Worm (Caenorhabditis elegans): ENCODE results near the gene str-115.

DNA sequence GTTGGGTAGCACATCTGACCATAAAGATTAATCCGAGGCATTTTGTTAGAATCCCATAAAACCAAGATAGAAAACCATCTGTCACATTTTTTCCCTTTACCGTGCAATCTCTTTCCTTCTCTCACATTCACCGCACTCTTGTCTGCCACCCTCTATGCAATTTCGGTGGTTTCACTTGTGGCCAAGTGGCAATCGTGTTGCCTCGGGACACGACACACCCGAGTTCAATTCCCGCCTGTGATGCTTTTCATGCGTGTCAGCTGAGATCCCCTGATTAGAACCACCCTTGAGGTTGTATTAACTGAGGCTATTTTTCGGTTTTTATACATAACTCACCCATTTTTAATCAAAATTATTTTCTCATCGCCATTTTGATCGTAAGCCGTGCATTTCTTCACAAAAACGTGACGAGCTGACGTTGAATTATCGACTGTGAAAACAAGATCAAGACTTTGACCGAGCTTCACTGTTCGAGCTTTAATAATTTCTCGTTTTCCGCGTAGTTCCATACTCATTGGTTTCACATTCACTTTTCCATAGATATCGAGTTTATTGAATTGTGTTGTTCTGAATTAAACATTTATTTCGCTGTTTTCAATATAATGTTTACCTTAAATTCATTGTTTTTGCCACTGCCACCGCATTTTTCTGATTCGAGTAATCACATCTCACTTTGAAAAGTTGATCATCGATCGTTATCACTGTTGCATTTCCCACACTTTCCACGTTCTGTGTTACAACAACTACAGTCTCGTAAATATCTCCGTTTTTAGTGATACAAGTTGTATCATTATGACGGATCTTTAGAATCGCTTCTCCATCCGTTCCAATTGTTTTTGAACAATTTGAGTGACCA is 45.4 kb downstream of the str-115 start:
- TF ChIP-seq nhr-41 (GFP tag; IDR thresholded peaks at IDR 0.05), result peak; percentile 99
- peak; percentile 91 for TF ChIP-seq duxl-1 (tag; optimal IDR thresholded peaks at IDR 0.05; ENCODE audit: poor library complexity)
- TF ChIP-seq egl-27 (tag; optimal IDR thresholded peaks at IDR 0.05), result no peak
- TF ChIP-seq zag-1 (tag; optimal IDR thresholded peaks at IDR 0.05), result peak; percentile 8
- peak; percentile 11 for TF ChIP-seq ama-1 (optimal IDR thresholded peaks at IDR 0.05)
- TF ChIP-seq ZK546.5 (tag; optimal IDR thresholded peaks at IDR 0.05), result peak in 1 of 2 experiments; percentile 28
- no peak for TF ChIP-seq snpc-4 (tag; optimal IDR thresholded peaks at IDR 0.05)
- peak; percentile 99 for TF ChIP-seq tra-1 (GFP tag; IDR thresholded peaks at IDR 0.05)
- TF ChIP-seq nhr-11 (tag; optimal IDR thresholded peaks at IDR 0.05), result peak; percentile 57
- TF ChIP-seq attf-4 (tag; optimal IDR thresholded peaks at IDR 0.05), result peak; percentile 77
- TF ChIP-seq hlh-11 (tag; optimal IDR thresholded peaks at IDR 0.05), result peak; percentile 97
- peak; percentile 79 for TF ChIP-seq nhr-25 (tag; optimal IDR thresholded peaks at IDR 0.05; ENCODE audit: borderline replicate concordance, insufficient read depth)

Measured in whole organism, L4 larva.